Worm (Caenorhabditis elegans): ENCODE data around the gene Y37D8A.19.

- no peak for TF ChIP-seq ama-1 (optimal IDR thresholded peaks at IDR 0.05)
- peak; percentile 71 for TF ChIP-seq lim-6 (tag; optimal IDR thresholded peaks at IDR 0.05)
- TF ChIP-seq pha-2 (tag; optimal IDR thresholded peaks at IDR 0.05) = peak; percentile 56
- peak; percentile 20 for TF ChIP-seq hlh-15 (tag; optimal IDR thresholded peaks at IDR 0.05)
- no peak for TF ChIP-seq nhr-11 (tag; optimal IDR thresholded peaks at IDR 0.05)
These were observed 24.6 kb upstream of the Y37D8A.19 start, which contains the start of gene cox-5A for ce11 chrIII:12904987-12905541.
